Worm (Caenorhabditis elegans): ENCODE results near the gene F35G2.5.

The F35G2.5 gene

ce11 chrIV:12270392-12270791 is 51.0 kb downstream of the F35G2.5 start, which contains the start of gene C42C1.3:
C42C1.3 (minus strand) TSS chrIV:12270492.
- no peak for TF ChIP-seq Y95B8A.8 (GFP tag; IDR thresholded peaks at IDR 0.05)
- no peak for TF ChIP-seq F33H1.4 (GFP tag; IDR thresholded peaks at IDR 0.05)

All from whole organism, young adult.